Fruit fly (Drosophila melanogaster) whole organism, embryonic: ENCODE measurements around the gene RpS28b.

Experiments
- ATbp ChIP-seq: fragments of 200-800 bp; sonication (Bioruptor generic); optimal IDR thresholded peaks from 2 replicates; lab custom pipeline; 2017; ENCODE audit warnings: missing biosample characterization, mild to moderate bottlenecking, missing genetic modification characterization, missing genetic modification reagents
- Abd-B ChIP-seq: fragments of 200-800 bp; sonication (Bioruptor generic); optimal IDR thresholded peaks from 2 replicates; lab custom pipeline; 2018; ENCODE audit warnings: missing biosample characterization, mild to moderate bottlenecking, missing genetic modification characterization, moderate library complexity
- Adf1 ChIP-seq: fragments of 200-800 bp; sonication (Bioruptor generic); IDR thresholded peaks from 2 replicates; pipeline ENCODE4 v1.3.6; 2022; ENCODE audit warnings: missing biosample characterization, missing genetic modification characterization
- CG1024 ChIP-seq: fragments of 200-800 bp; sonication (Bioruptor generic); IDR thresholded peaks from 2 replicates; pipeline ENCODE4 v1.3.6; 2022; ENCODE audit warnings: missing biosample characterization, missing genetic modification characterization
- CG12236 ChIP-seq: fragments of 200-800 bp; sonication (Bioruptor generic); optimal IDR thresholded peaks from 2 replicates; lab custom pipeline; 2016; ENCODE audit warnings: missing biosample characterization, missing genetic modification characterization
- CG13624 ChIP-seq: fragments of 200-800 bp; sonication (Bioruptor generic); optimal IDR thresholded peaks from 2 replicates; lab custom pipeline; 2016; ENCODE audit warnings: missing biosample characterization, missing genetic modification characterization
- CG13775 ChIP-seq: fragments of 200-800 bp; sonication (Bioruptor generic); optimal IDR thresholded peaks from 3 replicates; lab custom pipeline; 2017; ENCODE audit warnings: missing biosample characterization, mild to moderate bottlenecking, missing genetic modification characterization
- CG14965 ChIP-seq: fragments of 200-800 bp; sonication (Bioruptor generic); optimal IDR thresholded peaks from 2 replicates; lab custom pipeline; 2016; ENCODE audit warnings: missing biosample characterization, missing genetic modification characterization, borderline replicate concordance
- CG15011 ChIP-seq: fragments of 200-800 bp; sonication (Bioruptor generic); optimal IDR thresholded peaks from 3 replicates; lab custom pipeline; 2018; ENCODE audit warnings: missing biosample characterization, mild to moderate bottlenecking, missing genetic modification characterization
- CG18476 ChIP-seq: fragments of 200-800 bp; sonication (Bioruptor generic); optimal IDR thresholded peaks from 2 replicates; lab custom pipeline; 2016; ENCODE audit warnings: missing biosample characterization, mild to moderate bottlenecking, missing genetic modification characterization
- CG2199 ChIP-seq: fragments of 200-800 bp; sonication (Bioruptor generic); IDR thresholded peaks from 3 replicates; pipeline ENCODE4 v1.3.6; 2022; ENCODE audit warnings: missing biosample characterization, missing genetic modification characterization
- CG32532 ChIP-seq: fragments of 200-800 bp; sonication (Bioruptor generic); IDR thresholded peaks from 2 replicates; pipeline ENCODE4 v1.3.6; 2022; ENCODE audit warnings: missing biosample characterization, missing genetic modification characterization
- CG34422 ChIP-seq: fragments of 200-800 bp; sonication (Bioruptor generic); IDR thresholded peaks from 3 replicates; pipeline ENCODE4 v1.3.6; 2022; ENCODE audit warnings: missing biosample characterization, missing genetic modification characterization
- CG6683 ChIP-seq: fragments of 200-800 bp; sonication (Bioruptor generic); optimal IDR thresholded peaks from 2 replicates; lab custom pipeline; 2017; ENCODE audit warnings: missing biosample characterization, mild to moderate bottlenecking, missing genetic modification characterization, missing genetic modification reagents
- CG6854 ChIP-seq: fragments of 200-800 bp; sonication (Bioruptor generic); optimal IDR thresholded peaks from 3 replicates; lab custom pipeline; 2017; ENCODE audit warnings: missing biosample characterization, mild to moderate bottlenecking, missing genetic modification characterization
- Dad ChIP-seq: fragments of 200-800 bp; sonication (Bioruptor generic); optimal IDR thresholded peaks from 3 replicates; lab custom pipeline; 2016; ENCODE audit warnings: missing biosample characterization, missing genetic modification characterization
- Dip2 ChIP-seq: fragments of 200-800 bp; sonication (Bioruptor generic); IDR thresholded peaks from 2 replicates; pipeline ENCODE4 v1.3.6; 2022; ENCODE audit warnings: missing biosample characterization, missing genetic modification characterization
- Drgx ChIP-seq: fragments of 200-800 bp; sonication (Bioruptor generic); IDR thresholded peaks from 2 replicates; pipeline ENCODE4 v1.3.6; 2022; ENCODE audit warnings: missing biosample characterization, missing genetic modification characterization
- Ets65A ChIP-seq: fragments of 200-800 bp; sonication (Bioruptor generic); peaks from one replicate; lab custom pipeline; 2016; ENCODE audit warnings: missing biosample characterization, missing genetic modification characterization
- GATAe ChIP-seq: fragments of 200-800 bp; sonication (Bioruptor generic); conservative IDR thresholded peaks from 2 replicates; pipeline ENCODE4 v1.3.6; 2022; ENCODE audit warnings: missing biosample characterization, missing genetic modification characterization
- HLH4C ChIP-seq: fragments of 200-800 bp; sonication (Bioruptor generic); IDR thresholded peaks from 3 replicates; pipeline ENCODE4 v1.3.6; 2022; ENCODE audit warnings: missing biosample characterization, missing genetic modification characterization; ENCODE audit not compliant: partially characterized antibody
- MESR4 ChIP-seq: fragments of 200-800 bp; sonication (Bioruptor generic); optimal IDR thresholded peaks from 2 replicates; lab custom pipeline; 2018; ENCODE audit warnings: missing biosample characterization, mild to moderate bottlenecking, missing genetic modification characterization, moderate library complexity
- Nf-YC ChIP-seq: fragments of 200-800 bp; optimal IDR thresholded peaks from 3 replicates; lab custom pipeline; 2019; ENCODE audit warnings: missing biosample characterization, mild to moderate bottlenecking, missing genetic modification characterization, moderate library complexity
- Pdp1 ChIP-seq, 2 experiments: fragments of 200-800 bp; sonication (Bioruptor generic); optimal IDR thresholded peaks; 3 replicates each; lab custom pipeline; 2016; ENCODE audit warnings: missing biosample characterization in 2 of 2, missing genetic modification characterization in 2 of 2, mild to moderate bottlenecking in 1 of 2, moderate library complexity in 1 of 2
- Poxn ChIP-seq: fragments of 200-800 bp; sonication (Bioruptor generic); IDR thresholded peaks from 2 replicates; pipeline ENCODE4 v1.3.6; 2022; ENCODE audit warnings: missing biosample characterization, missing genetic modification characterization
- Ravus ChIP-seq: fragments of 200-800 bp; sonication (Bioruptor generic); IDR thresholded peaks from 2 replicates; pipeline ENCODE4 v1.3.6; 2022; ENCODE audit warnings: missing biosample characterization, missing genetic modification characterization
- Scr ChIP-seq: fragments of 200-800 bp; sonication (Bioruptor generic); IDR thresholded peaks from 2 replicates; pipeline ENCODE4 v1.3.6; 2022; ENCODE audit warnings: missing biosample characterization, missing genetic modification characterization; ENCODE audit not compliant: partially characterized antibody
- Sin3A ChIP-seq: fragments of >200 bp; optimal IDR thresholded peaks from 2 replicates; lab custom pipeline; 2018
- Trl ChIP-seq, 3 experiments: fragments of >200 bp in 2 of 3; fragments of 200-800 bp in 1 of 3; sonication (Bioruptor generic) in 1 of 3; optimal IDR thresholded peaks; 2 replicates in 1 of 3; 3 replicates in 2 of 3; lab custom pipeline; 2016 to 2017; ENCODE audit warnings: missing biosample characterization in 1 of 3, missing genetic modification characterization in 1 of 3
- ab ChIP-seq: fragments of 200-800 bp; sonication (Bioruptor generic); optimal IDR thresholded peaks from 2 replicates; lab custom pipeline; 2016; ENCODE audit warnings: missing biosample characterization, missing genetic modification characterization
- az2 ChIP-seq: fragments of 200-800 bp; sonication (Bioruptor generic); optimal IDR thresholded peaks from 3 replicates; lab custom pipeline; 2016; ENCODE audit warnings: missing biosample characterization, missing genetic modification characterization
- chm ChIP-seq: fragments of 200-800 bp; sonication (Bioruptor generic); IDR thresholded peaks from 2 replicates; pipeline ENCODE4 v1.3.6; 2022; ENCODE audit warnings: missing biosample characterization, missing genetic modification characterization
- corto ChIP-seq: fragments of 200-800 bp; sonication (Bioruptor generic); optimal IDR thresholded peaks from 2 replicates; lab custom pipeline; 2016; ENCODE audit warnings: missing biosample characterization, mild to moderate bottlenecking, missing genetic modification characterization, moderate library complexity
- disco-r ChIP-seq: fragments of 200-800 bp; sonication (Bioruptor generic); optimal IDR thresholded peaks from 2 replicates; lab custom pipeline; 2016; ENCODE audit warnings: missing biosample characterization, missing genetic modification characterization
- dm ChIP-seq: fragments of 200-800 bp; sonication (Bioruptor generic); optimal IDR thresholded peaks from 3 replicates; lab custom pipeline; 2016; ENCODE audit warnings: missing biosample characterization, missing genetic modification characterization
- gcm2 ChIP-seq: fragments of 200-800 bp; sonication (Bioruptor generic); optimal IDR thresholded peaks from 2 replicates; lab custom pipeline; 2016; ENCODE audit warnings: missing biosample characterization, missing genetic modification characterization
- ham ChIP-seq: fragments of 200-800 bp; sonication (Bioruptor generic); IDR thresholded peaks from 2 replicates; pipeline ENCODE4 v1.3.6; 2022; ENCODE audit warnings: missing biosample characterization, missing genetic modification characterization
- hth ChIP-seq: fragments of >200 bp; optimal IDR thresholded peaks from 2 replicates; lab custom pipeline; 2017; ENCODE audit warnings: inconsistent platforms
- ken ChIP-seq: fragments of 200-800 bp; sonication (Bioruptor generic); IDR thresholded peaks from 3 replicates; pipeline ENCODE4 v1.3.6; 2022; ENCODE audit warnings: missing biosample characterization, missing genetic modification characterization
- maf-S ChIP-seq: fragments of 200-800 bp; sonication (Bioruptor generic); optimal IDR thresholded peaks from 2 replicates; lab custom pipeline; 2016; ENCODE audit warnings: missing biosample characterization, missing genetic modification characterization
- mld ChIP-seq: fragments of 200-800 bp; sonication (Bioruptor generic); IDR thresholded peaks from 3 replicates; pipeline ENCODE4 v1.3.6; 2022; ENCODE audit warnings: missing biosample characterization, missing genetic modification characterization; ENCODE audit not compliant: partially characterized antibody
- pho ChIP-seq: fragments of 200-800 bp; sonication (Bioruptor generic); optimal IDR thresholded peaks from 2 replicates; lab custom pipeline; 2016; ENCODE audit warnings: missing biosample characterization, missing genetic modification characterization
- phol ChIP-seq: fragments of 200-800 bp; sonication (Bioruptor generic); optimal IDR thresholded peaks from 3 replicates; lab custom pipeline; 2018; ENCODE audit warnings: missing biosample characterization, mild to moderate bottlenecking, missing genetic modification characterization, moderate library complexity
- slbo ChIP-seq: fragments of 200-800 bp; sonication (Bioruptor generic); IDR thresholded peaks from 2 replicates; pipeline ENCODE4 v1.3.6; 2022; ENCODE audit warnings: missing biosample characterization, missing genetic modification characterization
- sr ChIP-seq: fragments of 200-800 bp; sonication (Bioruptor generic); IDR thresholded peaks from 3 replicates; pipeline ENCODE4 v1.3.6; 2022; ENCODE audit warnings: missing biosample characterization, missing genetic modification characterization
- tll ChIP-seq, 2 experiments: fragments of 200-800 bp in 1 of 2; fragments of >200 bp in 1 of 2; sonication (Bioruptor generic) in 1 of 2; optimal IDR thresholded peaks; 2 replicates each; lab custom pipeline; 2017 to 2019; ENCODE audit warnings: missing biosample characterization in 2 of 2, missing genetic modification characterization in 2 of 2, mild to moderate bottlenecking in 1 of 2, moderate library complexity in 1 of 2
- tx ChIP-seq: fragments of 200-800 bp; sonication (Bioruptor generic); optimal IDR thresholded peaks from 2 replicates; lab custom pipeline; 2016; ENCODE audit warnings: missing biosample characterization, missing genetic modification characterization
- vfl ChIP-seq: fragments of 200-800 bp; sonication (Bioruptor generic); optimal IDR thresholded peaks from 2 replicates; lab custom pipeline; 2016; ENCODE audit warnings: missing biosample characterization, missing genetic modification characterization
- zen2 ChIP-seq: fragments of 200-800 bp; sonication (Bioruptor generic); IDR thresholded peaks from 3 replicates; pipeline ENCODE4 v1.3.6; 2022; ENCODE audit warnings: missing biosample characterization, missing genetic modification characterization; ENCODE audit not compliant: partially characterized antibody
- zfh2 ChIP-seq: fragments of 200-800 bp; sonication (Bioruptor generic); optimal IDR thresholded peaks from 2 replicates; lab custom pipeline; 2016; ENCODE audit warnings: missing biosample characterization, missing genetic modification characterization

RpS28b gene

DNA sequence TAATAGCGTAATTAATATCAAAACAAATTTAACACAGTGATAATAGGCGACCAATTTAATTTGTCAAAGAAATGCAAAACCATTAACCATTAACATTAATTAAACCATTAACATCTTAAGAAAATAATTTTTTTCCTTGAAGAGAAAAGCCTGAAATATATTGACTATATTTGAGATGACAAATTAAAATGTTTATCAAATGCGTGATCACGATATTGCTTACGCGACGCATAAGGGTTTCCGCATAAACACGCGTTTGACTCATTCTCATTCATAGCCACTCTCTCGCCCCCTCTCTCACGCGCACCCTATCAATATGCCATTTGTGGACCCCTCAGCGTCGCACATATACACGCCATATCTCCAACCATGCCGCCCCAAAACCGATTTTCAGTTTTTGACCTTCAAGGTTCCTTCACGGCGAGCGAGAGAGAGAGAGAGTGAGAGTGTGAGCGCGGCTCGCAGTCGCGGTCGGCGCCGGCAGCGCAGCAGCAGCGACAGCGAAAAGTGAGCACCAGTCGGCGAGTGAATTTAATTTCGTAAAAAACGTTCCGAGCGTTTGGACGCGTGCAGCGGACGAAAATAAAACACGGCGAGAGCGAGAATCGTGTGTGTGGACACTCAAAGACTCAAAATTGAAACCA is 31.1 kb downstream of the RpS28b start, which contains the start of gene Hex-A (continued):
- peak; percentile 99 for TF ChIP-seq CG6854 (GFP tag; lab: Kevin White, UChicago)
- peak; percentile 60 for TF ChIP-seq Ravus (GFP tag; lab: Robert Waterston, UW)
- TF ChIP-seq disco-r (GFP tag; lab: Kevin White, UChicago), result peak; percentile 95
- peak; percentile 90 for TF ChIP-seq Dad
- TF ChIP-seq CG6683, result peak; percentile 96
- TF ChIP-seq tll (GFP tag; optimal IDR thresholded peaks at IDR 0.05; lab: Kevin White, UChicago), result peak in 1 of 2 experiments; percentile 52
- TF ChIP-seq zen2 (GFP tag; lab: Robert Waterston, UW), result no peak; the same call in 2 of the 3 replicates
- TF ChIP-seq sr, result peak; percentile 56; the same call in 2 of the 3 replicates
- TF ChIP-seq pho (GFP tag; lab: Kevin White, UChicago), result peak; percentile 97
- peak; percentile 70 for TF ChIP-seq GATAe (GFP tag; lab: Robert Waterston, UW)
- TF ChIP-seq chm, result peak; percentile 84
- TF ChIP-seq Drgx (GFP tag; lab: Robert Waterston, UW), result peak; percentile 88
- TF ChIP-seq CG12236, result peak; percentile 90
- peak; percentile 98 for TF ChIP-seq Ets65A
- peak; percentile 50; the same call in 1 of the 3 replicates for TF ChIP-seq HLH4C
- TF ChIP-seq Pdp1 (GFP tag; optimal IDR thresholded peaks at IDR 0.05; lab: Kevin White, UChicago), result peak; percentile 91 to 94
- TF ChIP-seq CG13775, result peak; percentile 97
- peak; percentile 94 for TF ChIP-seq CG18476 (GFP tag; lab: Kevin White, UChicago)
- TF ChIP-seq maf-S, result peak; percentile 92
- TF ChIP-seq Poxn (GFP tag; lab: Robert Waterston, UW), result peak; percentile 59
- TF ChIP-seq tx (GFP tag; lab: Kevin White, UChicago), result peak; percentile 89
- TF ChIP-seq Nf-YC, result peak; percentile 94
- no peak for TF ChIP-seq Scr
- peak; percentile 92 for TF ChIP-seq zfh2
- peak; percentile 89 for TF ChIP-seq vfl
- TF ChIP-seq phol (tag; lab: Kevin White, UChicago), result peak; percentile 97
- TF ChIP-seq hth (lab: Kevin White, UChicago), result no peak
- TF ChIP-seq Sin3A (lab: Kevin White, UChicago), result no peak
- peak; percentile 23 for TF ChIP-seq MESR4 (GFP tag; lab: Kevin White, UChicago)
- peak; percentile 84 for TF ChIP-seq dm (GFP tag; lab: Kevin White, UChicago)
- TF ChIP-seq Trl (optimal IDR thresholded peaks at IDR 0.05; lab: Kevin White, UChicago), result peak; percentile 84 to 91
- peak; percentile 94 for TF ChIP-seq Trl (GFP tag; optimal IDR thresholded peaks at IDR 0.05; lab: Kevin White, UChicago)
- peak; percentile 96 for TF ChIP-seq CG13624 (GFP tag; lab: Kevin White, UChicago)
- TF ChIP-seq ATbp (GFP tag; lab: Kevin White, UChicago), result peak; percentile 92
- peak; percentile 42; the same call in 1 of the 2 replicates for TF ChIP-seq Dip2
- TF ChIP-seq az2 (GFP tag; lab: Kevin White, UChicago), result peak; percentile 91
- TF ChIP-seq Adf1 (GFP tag; lab: Robert Waterston, UW), result peak; percentile 99
- TF ChIP-seq ab (GFP tag; lab: Kevin White, UChicago), result peak; percentile 55
- peak; percentile 80 for TF ChIP-seq ken (GFP tag; lab: Robert Waterston, UW)
- peak; percentile 75; the same call in 1 of the 2 replicates for TF ChIP-seq CG1024
- TF ChIP-seq gcm2 (GFP tag; lab: Kevin White, UChicago), result peak; percentile 85
- peak; percentile 51; the same call in 1 of the 2 replicates for TF ChIP-seq ham (GFP tag; lab: Robert Waterston, UW)
- peak; percentile 77 for TF ChIP-seq corto (GFP tag; lab: Kevin White, UChicago)
- peak; percentile 38; the same call in 1 of the 3 replicates for TF ChIP-seq CG2199 (GFP tag; lab: Robert Waterston, UW)
- TF ChIP-seq mld, result no peak
- TF ChIP-seq CG15011 (GFP tag; lab: Kevin White, UChicago), result peak; percentile 99
- TF ChIP-seq Abd-B (GFP tag; lab: Kevin White, UChicago), result peak; percentile 85
- peak; percentile 86 for TF ChIP-seq CG34422 (GFP tag; lab: Robert Waterston, UW)
- TF ChIP-seq CG32532 (GFP tag; lab: Robert Waterston, UW), result peak; percentile 92
- peak; percentile 50 for TF ChIP-seq CG14965 (GFP tag; lab: Kevin White, UChicago)
- peak; percentile 87 for TF ChIP-seq slbo (GFP tag; lab: Robert Waterston, UW)
